Fruit fly (Drosophila melanogaster) whole organism, embryonic: Measurements from ENCODE around the gene Mzt1.
A peak's percentile ranks its signal among the peaks of the same experiment; 100 is the strongest.

ENCODE experiments used
- Aef1 ChIP-seq: fragments of 200-800 bp; sonication (Bioruptor generic); IDR thresholded peaks from 3 replicates; pipeline ENCODE4 v1.3.6; 2022; ENCODE audit warnings: missing biosample characterization, missing genetic modification characterization
- Bdp1 ChIP-seq: fragments of 200-800 bp; sonication (Bioruptor generic); optimal IDR thresholded peaks from 3 replicates; lab custom pipeline; 2016; ENCODE audit warnings: missing biosample characterization, missing genetic modification characterization
- BtbVII ChIP-seq: fragments of 200-800 bp; sonication (Bioruptor generic); optimal IDR thresholded peaks from 3 replicates; lab custom pipeline; 2017; ENCODE audit warnings: missing biosample characterization, mild to moderate bottlenecking, missing genetic modification characterization
- C15 ChIP-seq: fragments of 200-800 bp; sonication (Bioruptor generic); IDR thresholded peaks from 3 replicates; pipeline ENCODE4 v1.3.6; 2022; ENCODE audit warnings: missing biosample characterization, missing genetic modification characterization
- CG10959 ChIP-seq: fragments of 200-800 bp; sonication (Bioruptor generic); IDR thresholded peaks from 2 replicates; pipeline ENCODE4 v1.3.6; 2022; ENCODE audit warnings: missing biosample characterization, missing genetic modification characterization
- CG10979 ChIP-seq: fragments of 200-800 bp; sonication (Bioruptor generic); optimal IDR thresholded peaks from 2 replicates; lab custom pipeline; 2018; ENCODE audit warnings: missing biosample characterization, mild to moderate bottlenecking, missing genetic modification characterization, moderate library complexity
- CG11093 ChIP-seq: fragments of 200-800 bp; sonication (Bioruptor generic); IDR thresholded peaks from 3 replicates; pipeline ENCODE4 v1.3.6; 2022; ENCODE audit warnings: missing biosample characterization, missing genetic modification characterization
- CG12219 ChIP-seq: fragments of 200-800 bp; sonication (Bioruptor generic); optimal IDR thresholded peaks from 3 replicates; lab custom pipeline; 2018; ENCODE audit warnings: missing biosample characterization, mild to moderate bottlenecking, missing genetic modification characterization
- CG12299 ChIP-seq: fragments of 200-800 bp; sonication (Bioruptor generic); optimal IDR thresholded peaks from 2 replicates; lab custom pipeline; 2018; ENCODE audit warnings: missing biosample characterization, mild to moderate bottlenecking, missing genetic modification characterization
- CG12744 ChIP-seq: fragments of 200-800 bp; sonication (Bioruptor generic); optimal IDR thresholded peaks from 2 replicates; lab custom pipeline; 2016; ENCODE audit warnings: missing biosample characterization, missing genetic modification characterization
- CG14710 ChIP-seq: fragments of 200-800 bp; sonication (Bioruptor generic); optimal IDR thresholded peaks from 3 replicates; lab custom pipeline; 2019; ENCODE audit warnings: missing biosample characterization, mild to moderate bottlenecking, missing genetic modification characterization, moderate library complexity
- CG17802 ChIP-seq: fragments of 200-800 bp; sonication (Bioruptor generic); optimal IDR thresholded peaks from 2 replicates; lab custom pipeline; 2018; ENCODE audit warnings: missing biosample characterization, mild to moderate bottlenecking, missing genetic modification characterization, moderate library complexity
- CG18011 ChIP-seq: fragments of 200-800 bp; sonication (Bioruptor generic); optimal IDR thresholded peaks from 2 replicates; lab custom pipeline; 2017; ENCODE audit warnings: missing biosample characterization, missing genetic modification characterization, mild to moderate bottlenecking, moderate library complexity, missing genotype
- CG18619 ChIP-seq: fragments of 200-800 bp; sonication (Bioruptor generic); optimal IDR thresholded peaks from 3 replicates; lab custom pipeline; 2017; ENCODE audit warnings: missing biosample characterization, mild to moderate bottlenecking, missing genetic modification characterization
- CG2202 ChIP-seq: fragments of 200-800 bp; sonication (Bioruptor generic); optimal IDR thresholded peaks from 2 replicates; lab custom pipeline; 2018; ENCODE audit warnings: missing biosample characterization, mild to moderate bottlenecking, missing genetic modification characterization
- CG30403 ChIP-seq: fragments of 200-800 bp; sonication (Bioruptor generic); optimal IDR thresholded peaks from 3 replicates; lab custom pipeline; 2016; ENCODE audit warnings: missing biosample characterization, missing genetic modification characterization
- CG31441 ChIP-seq: fragments of 200-800 bp; sonication (Bioruptor generic); IDR thresholded peaks from 2 replicates; pipeline ENCODE4 v1.3.6; 2022; ENCODE audit warnings: missing biosample characterization, missing genetic modification characterization
- CG3281 ChIP-seq: fragments of 200-800 bp; sonication (Bioruptor generic); optimal IDR thresholded peaks from 3 replicates; lab custom pipeline; 2017; ENCODE audit warnings: missing biosample characterization, mild to moderate bottlenecking, missing genetic modification characterization
- CG34422 ChIP-seq: fragments of 200-800 bp; sonication (Bioruptor generic); IDR thresholded peaks from 3 replicates; pipeline ENCODE4 v1.3.6; 2022; ENCODE audit warnings: missing biosample characterization, missing genetic modification characterization
- CG3838 ChIP-seq: fragments of 200-800 bp; sonication (Bioruptor generic); optimal IDR thresholded peaks from 3 replicates; lab custom pipeline; 2016; ENCODE audit warnings: missing biosample characterization, missing genetic modification characterization
- CG4707 ChIP-seq: fragments of 200-800 bp; sonication (Bioruptor generic); optimal IDR thresholded peaks from 2 replicates; lab custom pipeline; 2018; ENCODE audit warnings: missing biosample characterization, mild to moderate bottlenecking, missing genetic modification characterization, moderate library complexity
- CG5953 ChIP-seq: fragments of 200-800 bp; sonication (Bioruptor generic); IDR thresholded peaks from 2 replicates; pipeline ENCODE4 v1.3.6; 2022; ENCODE audit warnings: missing biosample characterization, missing genetic modification characterization
- CG6272 ChIP-seq: fragments of 200-800 bp; sonication (Bioruptor generic); IDR thresholded peaks from 2 replicates; pipeline ENCODE4 v1.3.6; 2022; ENCODE audit warnings: missing biosample characterization, missing genetic modification characterization
- CG6654 ChIP-seq: fragments of 200-800 bp; sonication (Bioruptor generic); optimal IDR thresholded peaks from 2 replicates; lab custom pipeline; 2017; ENCODE audit warnings: missing biosample characterization, mild to moderate bottlenecking, missing genetic modification characterization
- CG7928 ChIP-seq: fragments of 200-800 bp; sonication (Bioruptor generic); optimal IDR thresholded peaks from 2 replicates; lab custom pipeline; 2017; ENCODE audit warnings: missing biosample characterization, mild to moderate bottlenecking, missing genetic modification characterization
- CG9876 ChIP-seq: fragments of 200-800 bp; sonication (Bioruptor generic); optimal IDR thresholded peaks from 2 replicates; lab custom pipeline; 2016; ENCODE audit warnings: missing biosample characterization, missing genetic modification characterization
- D ChIP-seq, 2 experiments: fragments of 200-800 bp in 1 of 2; fragments of >200 bp in 1 of 2; sonication (Bioruptor generic) in 1 of 2; optimal IDR thresholded peaks; 2 replicates in 1 of 2; 3 replicates in 1 of 2; lab custom pipeline; 2017; ENCODE audit warnings: mild to moderate bottlenecking in 1 of 2, missing biosample characterization in 1 of 2, missing genetic modification characterization in 1 of 2, missing genetic modification reagents in 1 of 2
- Dbx ChIP-seq: fragments of 200-800 bp; sonication (Bioruptor generic); IDR thresholded peaks from 3 replicates; pipeline ENCODE4 v1.3.6; 2022; ENCODE audit warnings: missing biosample characterization, missing genetic modification characterization
- Dip2 ChIP-seq: fragments of 200-800 bp; sonication (Bioruptor generic); IDR thresholded peaks from 2 replicates; pipeline ENCODE4 v1.3.6; 2022; ENCODE audit warnings: missing biosample characterization, missing genetic modification characterization
- Fer1 ChIP-seq: fragments of 200-800 bp; sonication (Bioruptor generic); optimal IDR thresholded peaks from 2 replicates; lab custom pipeline; 2017; ENCODE audit warnings: missing biosample characterization, mild to moderate bottlenecking, missing genetic modification characterization
- HLH3B ChIP-seq: fragments of 200-800 bp; sonication (Bioruptor generic); IDR thresholded peaks from 2 replicates; pipeline ENCODE4 v1.3.6; 2022; ENCODE audit warnings: missing biosample characterization, missing genetic modification characterization
- HLH4C ChIP-seq: fragments of 200-800 bp; sonication (Bioruptor generic); IDR thresholded peaks from 3 replicates; pipeline ENCODE4 v1.3.6; 2022; ENCODE audit warnings: missing biosample characterization, missing genetic modification characterization; ENCODE audit not compliant: partially characterized antibody
- Hey ChIP-seq: fragments of 200-800 bp; sonication (Bioruptor generic); optimal IDR thresholded peaks from 3 replicates; lab custom pipeline; 2018; ENCODE audit warnings: missing biosample characterization, mild to moderate bottlenecking, missing genetic modification characterization
- Hmr ChIP-seq: fragments of 200-800 bp; sonication (Bioruptor generic); optimal IDR thresholded peaks from 3 replicates; lab custom pipeline; 2017; ENCODE audit warnings: mild to moderate bottlenecking, missing biosample characterization, missing genetic modification reagents, missing genetic modification characterization
- Max ChIP-seq: fragments of 200-800 bp; sonication (Bioruptor generic); optimal IDR thresholded peaks from 2 replicates; lab custom pipeline; 2016; ENCODE audit warnings: missing biosample characterization, mild to moderate bottlenecking, missing genetic modification characterization
- Pdp1 ChIP-seq, 2 experiments: fragments of 200-800 bp; sonication (Bioruptor generic); optimal IDR thresholded peaks; 3 replicates each; lab custom pipeline; 2016; ENCODE audit warnings: missing biosample characterization in 2 of 2, missing genetic modification characterization in 2 of 2, mild to moderate bottlenecking in 1 of 2, moderate library complexity in 1 of 2
- Ptx1 ChIP-seq: fragments of 200-800 bp; sonication (Bioruptor generic); IDR thresholded peaks from 2 replicates; pipeline ENCODE4 v1.3.6; 2022; ENCODE audit warnings: missing biosample characterization, missing genetic modification characterization
- Side ChIP-seq: fragments of 200-800 bp; sonication (Bioruptor generic); optimal IDR thresholded peaks from 2 replicates; lab custom pipeline; 2016; ENCODE audit warnings: missing biosample characterization, missing genetic modification characterization
- Tbp ChIP-seq: fragments of >200 bp; optimal IDR thresholded peaks from 2 replicates; lab custom pipeline; 2018; ENCODE audit warnings: missing biosample characterization, missing genetic modification characterization
- bowl ChIP-seq: fragments of 200-800 bp; sonication (Bioruptor generic); IDR thresholded peaks from 2 replicates; pipeline ENCODE4 v1.3.6; 2022; ENCODE audit warnings: missing biosample characterization, missing genetic modification characterization
- chm ChIP-seq: fragments of 200-800 bp; sonication (Bioruptor generic); IDR thresholded peaks from 2 replicates; pipeline ENCODE4 v1.3.6; 2022; ENCODE audit warnings: missing biosample characterization, missing genetic modification characterization
- corto ChIP-seq: fragments of 200-800 bp; sonication (Bioruptor generic); optimal IDR thresholded peaks from 2 replicates; lab custom pipeline; 2016; ENCODE audit warnings: missing biosample characterization, mild to moderate bottlenecking, missing genetic modification characterization, moderate library complexity
- dati ChIP-seq: fragments of 200-800 bp; sonication (Bioruptor generic); IDR thresholded peaks from 2 replicates; pipeline ENCODE4 v1.3.6; 2022; ENCODE audit warnings: missing biosample characterization, missing genetic modification characterization
- exex ChIP-seq: fragments of 200-800 bp; sonication (Bioruptor generic); optimal IDR thresholded peaks from 4 replicates; lab custom pipeline; 2018; ENCODE audit warnings: missing biosample characterization, mild to moderate bottlenecking, missing genetic modification characterization, moderate library complexity
- h ChIP-seq: fragments of >200 bp; optimal IDR thresholded peaks from 2 replicates; lab custom pipeline; 2017
- jigr1 ChIP-seq: fragments of 200-800 bp; sonication (Bioruptor generic); IDR thresholded peaks from 3 replicates; pipeline ENCODE4 v1.3.6; 2022; ENCODE audit warnings: missing biosample characterization, missing genetic modification characterization
- jumu ChIP-seq: fragments of 200-800 bp; sonication (Bioruptor generic); optimal IDR thresholded peaks from 3 replicates; lab custom pipeline; 2016; ENCODE audit warnings: missing biosample characterization, missing genetic modification characterization
- maf-S ChIP-seq: fragments of 200-800 bp; sonication (Bioruptor generic); optimal IDR thresholded peaks from 2 replicates; lab custom pipeline; 2016; ENCODE audit warnings: missing biosample characterization, missing genetic modification characterization
- nom ChIP-seq: fragments of 200-800 bp; sonication (Bioruptor generic); optimal IDR thresholded peaks from 2 replicates; lab custom pipeline; 2017; ENCODE audit warnings: missing biosample characterization, missing genetic modification characterization, mild to moderate bottlenecking, moderate library complexity, missing genetic modification reagents
- pum ChIP-seq: fragments of 200-800 bp; sonication (Bioruptor generic); optimal IDR thresholded peaks from 2 replicates; lab custom pipeline; 2016; ENCODE audit warnings: missing biosample characterization, missing genetic modification characterization
- tgo ChIP-seq: fragments of 200-800 bp; sonication (Bioruptor generic); IDR thresholded peaks from 3 replicates; pipeline ENCODE4 v1.3.6; 2022; ENCODE audit warnings: missing biosample characterization, missing genetic modification characterization
- tx ChIP-seq: fragments of 200-800 bp; sonication (Bioruptor generic); optimal IDR thresholded peaks from 2 replicates; lab custom pipeline; 2016; ENCODE audit warnings: missing biosample characterization, missing genetic modification characterization

Gene Mzt1

dm6 chr3L:2371882-2372281 is 17.2 kb upstream of the Mzt1 start, which contains the start of the genes CG1317 and CG8993 (continued):
- no peak for TF ChIP-seq CG10959 (GFP tag; lab: Robert Waterston, UW)
- TF ChIP-seq CG17802 (tag; lab: Kevin White, UChicago) = no peak
- TF ChIP-seq BtbVII (GFP tag; lab: Kevin White, UChicago) = no peak
- peak; percentile 75 for TF ChIP-seq Ptx1 (GFP tag; lab: Robert Waterston, UW)
- TF ChIP-seq dati (GFP tag; lab: Robert Waterston, UW) = no peak
- TF ChIP-seq CG3838 = no peak
- TF ChIP-seq CG12744 = no peak
- TF ChIP-seq CG9876 = no peak
- peak; percentile 100 for TF ChIP-seq CG14710 (tag; lab: Kevin White, UChicago)
- TF ChIP-seq CG18011 (GFP tag; lab: Kevin White, UChicago) = peak; percentile 9
- TF ChIP-seq D (optimal IDR thresholded peaks at IDR 0.05; lab: Kevin White, UChicago) = no peak
- peak; percentile 5 for TF ChIP-seq D (GFP tag; optimal IDR thresholded peaks at IDR 0.05; lab: Kevin White, UChicago)
- TF ChIP-seq CG12219 (GFP tag; lab: Kevin White, UChicago) = no peak
- no peak for TF ChIP-seq tx (GFP tag; lab: Kevin White, UChicago)
- TF ChIP-seq C15 (GFP tag; lab: Robert Waterston, UW) = no peak
- TF ChIP-seq exex (tag; lab: Kevin White, UChicago) = peak; percentile 63
- peak; percentile 15 for TF ChIP-seq Hmr (GFP tag; lab: Kevin White, UChicago)
- TF ChIP-seq jumu (GFP tag; lab: Kevin White, UChicago) = no peak
- no peak for TF ChIP-seq Bdp1 (GFP tag; lab: Kevin White, UChicago)
- TF ChIP-seq jigr1 (GFP tag; lab: Robert Waterston, UW) = no peak
- no peak for TF ChIP-seq CG2202 (tag; lab: Kevin White, UChicago)
- TF ChIP-seq Dip2 (GFP tag; lab: Robert Waterston, UW) = no peak
- TF ChIP-seq Side (GFP tag; lab: Kevin White, UChicago) = no peak
- no peak for TF ChIP-seq chm (GFP tag; lab: Robert Waterston, UW)
- peak; percentile 46 for TF ChIP-seq CG12299 (tag; lab: Kevin White, UChicago)
- peak; percentile 84 for TF ChIP-seq Aef1
- TF ChIP-seq CG7928 = no peak
- TF ChIP-seq CG4707 (GFP tag; lab: Kevin White, UChicago) = no peak
- TF ChIP-seq Pdp1 (GFP tag; optimal IDR thresholded peaks at IDR 0.05; lab: Kevin White, UChicago) = no peak
- TF ChIP-seq CG11093 (GFP tag; lab: Robert Waterston, UW) = no peak
- peak; percentile 57 for TF ChIP-seq tgo (GFP tag; lab: Robert Waterston, UW)
- 0 out of 2 replicates have a peak, but pooled peaks have one; percentile 22 for TF ChIP-seq HLH3B
- TF ChIP-seq corto (GFP tag; lab: Kevin White, UChicago) = peak; percentile 4
- no peak for TF ChIP-seq CG5953 (GFP tag; lab: Robert Waterston, UW)
- TF ChIP-seq HLH4C (GFP tag; lab: Robert Waterston, UW) = no peak
- no peak for TF ChIP-seq Tbp (GFP tag; lab: Kevin White, UChicago)
- peak; percentile 43; the same call in 1 of the 3 replicates for TF ChIP-seq Dbx
- peak; percentile 40 for TF ChIP-seq Max (GFP tag; lab: Kevin White, UChicago)
- no peak for TF ChIP-seq nom (GFP tag; lab: Kevin White, UChicago)
- peak; percentile 45 for TF ChIP-seq CG10979 (tag; lab: Kevin White, UChicago)
- peak; percentile 19 for TF ChIP-seq CG3281
- TF ChIP-seq Fer1 (GFP tag; lab: Kevin White, UChicago) = peak; percentile 30
- TF ChIP-seq h (lab: Kevin White, UChicago) = no peak
- TF ChIP-seq CG6272 (GFP tag; lab: Robert Waterston, UW) = peak; percentile 29; the same call in 1 of the 2 replicates
- no peak for TF ChIP-seq bowl (GFP tag; lab: Robert Waterston, UW)
- no peak for TF ChIP-seq maf-S (GFP tag; lab: Kevin White, UChicago)
- peak; percentile 64 for TF ChIP-seq CG30403 (GFP tag; lab: Kevin White, UChicago)
- TF ChIP-seq CG18619 (GFP tag; lab: Kevin White, UChicago) = no peak
- no peak for TF ChIP-seq CG6654 (GFP tag; lab: Kevin White, UChicago)
- TF ChIP-seq CG31441 (GFP tag; lab: Robert Waterston, UW) = peak; percentile 68
- TF ChIP-seq pum (GFP tag; lab: Kevin White, UChicago) = no peak
- TF ChIP-seq Hey (tag; lab: Kevin White, UChicago) = no peak
- peak; percentile 64; the same call in 2 of the 3 replicates for TF ChIP-seq CG34422 (GFP tag; lab: Robert Waterston, UW)
